Worm (Caenorhabditis elegans) whole organism, midembryonic: ENCODE data around the gene ufl-1.

Source experiments
- T22C8.4 ChIP-seq: fragments of 200-800 bp; sonication (Bioruptor generic); IDR thresholded peaks from 2 replicates; pipeline ENCODE4 v1.3.6; 2022; ENCODE audit warnings: missing genetic modification characterization, missing compliant biosample characterization
- cog-1 ChIP-seq: sonication (generic microtip); optimal IDR thresholded peaks from 2 replicates; lab custom pipeline; 2016; ENCODE audit warnings: missing genetic modification characterization, missing compliant biosample characterization
- flt-1 ChIP-seq: fragments of 200-800 bp; sonication (Bioruptor generic); IDR thresholded peaks from 2 replicates; pipeline ENCODE4 v1.3.6; 2022; ENCODE audit warnings: missing genetic modification characterization, missing compliant biosample characterization
- ref-1 ChIP-seq: fragments of 200-800 bp; sonication (Bioruptor generic); conservative IDR thresholded peaks from 2 replicates; pipeline ENCODE4 v1.3.6; 2022; ENCODE audit warnings: missing genetic modification reagents, missing genetic modification characterization, missing compliant biosample characterization
- tab-1 ChIP-seq: fragments of 200-800 bp; sonication (Bioruptor generic); IDR thresholded peaks from 2 replicates; pipeline ENCODE4 v1.3.6; 2022; ENCODE audit warnings: missing genetic modification characterization, missing compliant biosample characterization

- TF ChIP-seq tab-1 (GFP tag; lab: Robert Waterston, UW) (no peak), ref-1 (no peak), flt-1 (GFP tag; lab: Robert Waterston, UW) (no peak), T22C8.4 (GFP tag; lab: Robert Waterston, UW) (no peak), cog-1 (tag; lab: Kevin White, UChicago) (no peak)
Measured at ce11 chrIV:7024829-7025228, 11.8 kb downstream of the ufl-1 start.
